Fruit fly (Drosophila melanogaster): ENCODE data around the gene rictor.

- TF ChIP-seq Sin3A (optimal IDR thresholded peaks at IDR 0.05): no peak
- TF ChIP-seq insv (optimal IDR thresholded peaks at IDR 0.05): no peak
- no peak for TF ChIP-seq psq (optimal IDR thresholded peaks at IDR 0.05)
These were observed 53.0 kb downstream of the rictor start, which contains the start of gene Ulp1 for dm6 chrX:19208014-19208413.

Measured in Kc167 (cell line).